Fruit fly (Drosophila melanogaster) whole organism, embryonic: Measurements from ENCODE around the gene CG9886.
A peak's percentile ranks its signal among the peaks of the same experiment; 100 is the strongest.

Experiments
- Atf3 ChIP-seq: fragments of 200-800 bp; sonication (Bioruptor generic); optimal IDR thresholded peaks from 3 replicates; lab custom pipeline; 2016; ENCODE audit warnings: missing biosample characterization, missing genetic modification characterization
- Blimp-1 ChIP-seq: fragments of 200-800 bp; sonication (Bioruptor generic); optimal IDR thresholded peaks from 3 replicates; lab custom pipeline; 2018; ENCODE audit warnings: missing biosample characterization, missing genetic modification characterization, mild to moderate bottlenecking, moderate library complexity, missing genetic modification reagents
- CG10366 ChIP-seq: fragments of 200-800 bp; sonication (Bioruptor generic); IDR thresholded peaks from 2 replicates; pipeline ENCODE4 v1.3.6; 2022; ENCODE audit warnings: missing biosample characterization, missing genetic modification characterization
- CG10979 ChIP-seq: fragments of 200-800 bp; sonication (Bioruptor generic); optimal IDR thresholded peaks from 2 replicates; lab custom pipeline; 2018; ENCODE audit warnings: missing biosample characterization, mild to moderate bottlenecking, missing genetic modification characterization, moderate library complexity
- CG11504 ChIP-seq: fragments of 200-800 bp; sonication (Bioruptor generic); optimal IDR thresholded peaks from 3 replicates; lab custom pipeline; 2019; ENCODE audit warnings: missing biosample characterization, mild to moderate bottlenecking, missing genetic modification characterization, moderate library complexity
- CG12219 ChIP-seq: fragments of 200-800 bp; sonication (Bioruptor generic); optimal IDR thresholded peaks from 3 replicates; lab custom pipeline; 2018; ENCODE audit warnings: missing biosample characterization, mild to moderate bottlenecking, missing genetic modification characterization
- CG13894 ChIP-seq: fragments of 200-800 bp; sonication (Bioruptor generic); optimal IDR thresholded peaks from 3 replicates; lab custom pipeline; 2018; ENCODE audit warnings: missing biosample characterization, mild to moderate bottlenecking, missing genetic modification characterization, moderate library complexity
- CG14050 ChIP-seq: fragments of 200-800 bp; sonication (Bioruptor generic); IDR thresholded peaks from 3 replicates; pipeline ENCODE4 v1.3.6; 2022; ENCODE audit warnings: missing biosample characterization, missing genetic modification characterization
- CG30403 ChIP-seq: fragments of 200-800 bp; sonication (Bioruptor generic); optimal IDR thresholded peaks from 3 replicates; lab custom pipeline; 2016; ENCODE audit warnings: missing biosample characterization, missing genetic modification characterization
- CG34376 ChIP-seq: fragments of 200-800 bp; sonication (Bioruptor generic); optimal IDR thresholded peaks from 2 replicates; lab custom pipeline; 2018; ENCODE audit warnings: missing biosample characterization, mild to moderate bottlenecking, missing genetic modification characterization
- CG3847 ChIP-seq: fragments of 200-800 bp; sonication (Bioruptor generic); IDR thresholded peaks from 2 replicates; pipeline ENCODE4 v1.3.6; 2022; ENCODE audit warnings: missing biosample characterization, missing genetic modification characterization
- CG7839 ChIP-seq: fragments of 200-800 bp; sonication (Bioruptor generic); optimal IDR thresholded peaks from 3 replicates; lab custom pipeline; 2018; ENCODE audit warnings: missing biosample characterization, mild to moderate bottlenecking, missing genetic modification characterization, moderate library complexity
- D19A ChIP-seq: fragments of 200-800 bp; optimal IDR thresholded peaks from 3 replicates; lab custom pipeline; 2019; ENCODE audit warnings: missing biosample characterization, mild to moderate bottlenecking, missing genetic modification characterization, moderate library complexity
- Dip2 ChIP-seq: fragments of 200-800 bp; sonication (Bioruptor generic); IDR thresholded peaks from 2 replicates; pipeline ENCODE4 v1.3.6; 2022; ENCODE audit warnings: missing biosample characterization, missing genetic modification characterization
- Ets65A ChIP-seq: fragments of 200-800 bp; sonication (Bioruptor generic); peaks from one replicate; lab custom pipeline; 2016; ENCODE audit warnings: missing biosample characterization, missing genetic modification characterization
- H2.0 ChIP-seq: fragments of 200-800 bp; sonication (Bioruptor generic); IDR thresholded peaks from 2 replicates; pipeline ENCODE4 v1.3.6; 2022; ENCODE audit warnings: missing biosample characterization, missing genetic modification characterization
- Mad ChIP-seq: fragments of 200-800 bp; sonication (Bioruptor generic); optimal IDR thresholded peaks from 2 replicates; lab custom pipeline; 2016; ENCODE audit warnings: missing biosample characterization, missing genetic modification characterization
- Med ChIP-seq: fragments of 200-800 bp; sonication (Bioruptor generic); peaks from one replicate; lab custom pipeline; 2016; ENCODE audit warnings: missing biosample characterization, missing genetic modification characterization, mild to moderate bottlenecking, inconsistent platforms, moderate library complexity
- Mes4 ChIP-seq: fragments of 200-800 bp; sonication (Bioruptor generic); optimal IDR thresholded peaks from 2 replicates; lab custom pipeline; 2016; ENCODE audit warnings: missing biosample characterization, missing genetic modification characterization
- NC2β ChIP-seq: fragments of 200-800 bp; sonication (Bioruptor generic); optimal IDR thresholded peaks from 2 replicates; lab custom pipeline; 2016; ENCODE audit warnings: missing biosample characterization, missing genetic modification characterization
- Nf-YA ChIP-seq: fragments of 200-800 bp; sonication (Bioruptor generic); IDR thresholded peaks from 2 replicates; pipeline ENCODE4 v1.3.6; 2022; ENCODE audit warnings: missing biosample characterization, missing genetic modification characterization
- Sox100B ChIP-seq: fragments of 200-800 bp; sonication (Bioruptor generic); optimal IDR thresholded peaks from 3 replicates; lab custom pipeline; 2018; ENCODE audit warnings: missing biosample characterization, mild to moderate bottlenecking, missing genetic modification characterization
- Sox102F ChIP-seq: fragments of 200-800 bp; sonication (Bioruptor generic); optimal IDR thresholded peaks from 2 replicates; lab custom pipeline; 2018; ENCODE audit warnings: missing biosample characterization, mild to moderate bottlenecking, missing genetic modification characterization, moderate library complexity
- Xbp1 ChIP-seq: fragments of 200-800 bp; sonication (Bioruptor generic); optimal IDR thresholded peaks from 3 replicates; lab custom pipeline; 2016; ENCODE audit warnings: missing biosample characterization, mild to moderate bottlenecking, missing genetic modification characterization
- Xrp1 ChIP-seq: fragments of 200-800 bp; sonication (Bioruptor generic); IDR thresholded peaks from 2 replicates; pipeline ENCODE4 v1.3.6; 2022; ENCODE audit warnings: missing biosample characterization, missing genetic modification characterization
- bcd ChIP-seq: fragments of 200-800 bp; sonication (Bioruptor generic); optimal IDR thresholded peaks from 2 replicates; lab custom pipeline; 2017; ENCODE audit warnings: missing biosample characterization, mild to moderate bottlenecking, missing genetic modification characterization
- bsh ChIP-seq, 2 experiments: fragments of 200-800 bp; sonication (Bioruptor generic); optimal IDR thresholded peaks; 2 replicates each; lab custom pipeline; 2017 to 2018; ENCODE audit warnings: mild to moderate bottlenecking in 2 of 2, missing biosample characterization in 2 of 2, missing genetic modification characterization in 2 of 2, moderate library complexity in 1 of 2
- cas ChIP-seq: fragments of 200-800 bp; sonication (Bioruptor generic); IDR thresholded peaks from 2 replicates; pipeline ENCODE4 v1.3.6; 2022; ENCODE audit warnings: missing biosample characterization, missing genetic modification characterization
- corto ChIP-seq: fragments of 200-800 bp; sonication (Bioruptor generic); optimal IDR thresholded peaks from 2 replicates; lab custom pipeline; 2016; ENCODE audit warnings: missing biosample characterization, mild to moderate bottlenecking, missing genetic modification characterization, moderate library complexity
- dmrt99B ChIP-seq: fragments of 200-800 bp; sonication (Bioruptor generic); optimal IDR thresholded peaks from 2 replicates; lab custom pipeline; 2018; ENCODE audit warnings: missing biosample characterization, mild to moderate bottlenecking, missing genetic modification characterization, moderate library complexity
- dpn ChIP-seq, 2 experiments: fragments of 200-800 bp; sonication (Bioruptor generic); optimal IDR thresholded peaks; 3 replicates each; lab custom pipeline; 2016; ENCODE audit warnings: missing biosample characterization in 2 of 2, missing genetic modification characterization in 2 of 2
- fd96Cb ChIP-seq: fragments of 200-800 bp; sonication (Bioruptor generic); optimal IDR thresholded peaks from 2 replicates; lab custom pipeline; 2018; ENCODE audit warnings: missing biosample characterization, mild to moderate bottlenecking, missing genetic modification characterization, moderate library complexity
- gem ChIP-seq: fragments of 200-800 bp; sonication (Bioruptor generic); optimal IDR thresholded peaks from 2 replicates; lab custom pipeline; 2019; ENCODE audit warnings: missing biosample characterization, mild to moderate bottlenecking, missing genetic modification characterization, moderate library complexity
- insv ChIP-seq, 2 experiments: fragments of 200-800 bp; sonication (Bioruptor generic); optimal IDR thresholded peaks; 3 replicates each; lab custom pipeline; 2016 to 2018; ENCODE audit warnings: missing biosample characterization in 2 of 2, missing genetic modification characterization in 2 of 2
- inv ChIP-seq: fragments of 200-800 bp; sonication (Bioruptor generic); IDR thresholded peaks from 2 replicates; pipeline ENCODE4 v1.3.6; 2022; ENCODE audit warnings: missing biosample characterization, missing genetic modification characterization; ENCODE audit not compliant: partially characterized antibody
- jing ChIP-seq: fragments of 200-800 bp; sonication (Bioruptor generic); optimal IDR thresholded peaks from 2 replicates; lab custom pipeline; 2018; ENCODE audit warnings: missing biosample characterization, mild to moderate bottlenecking, missing genetic modification characterization
- ken ChIP-seq: fragments of 200-800 bp; sonication (Bioruptor generic); IDR thresholded peaks from 3 replicates; pipeline ENCODE4 v1.3.6; 2022; ENCODE audit warnings: missing biosample characterization, missing genetic modification characterization
- lbe ChIP-seq: fragments of 200-800 bp; sonication (Bioruptor generic); optimal IDR thresholded peaks from 2 replicates; lab custom pipeline; 2016; ENCODE audit warnings: missing biosample characterization, mild to moderate bottlenecking, missing genetic modification characterization
- maf-S ChIP-seq: fragments of 200-800 bp; sonication (Bioruptor generic); optimal IDR thresholded peaks from 2 replicates; lab custom pipeline; 2016; ENCODE audit warnings: missing biosample characterization, missing genetic modification characterization
- p53 ChIP-seq: fragments of 200-800 bp; sonication (Bioruptor generic); optimal IDR thresholded peaks from 2 replicates; lab custom pipeline; 2016; ENCODE audit warnings: missing biosample characterization, missing genetic modification characterization
- peb ChIP-seq: fragments of 200-800 bp; sonication (Bioruptor generic); IDR thresholded peaks from 2 replicates; pipeline ENCODE4 v1.3.6; 2022; ENCODE audit warnings: missing biosample characterization, missing genetic modification characterization
- phol ChIP-seq: fragments of 200-800 bp; sonication (Bioruptor generic); optimal IDR thresholded peaks from 3 replicates; lab custom pipeline; 2018; ENCODE audit warnings: missing biosample characterization, mild to moderate bottlenecking, missing genetic modification characterization, moderate library complexity
- ranshi ChIP-seq: fragments of 200-800 bp; sonication (Bioruptor generic); IDR thresholded peaks from 2 replicates; pipeline ENCODE4 v1.3.6; 2022; ENCODE audit warnings: missing biosample characterization, missing genetic modification characterization
- sens ChIP-seq: fragments of 200-800 bp; sonication (Bioruptor generic); peaks from one replicate; lab custom pipeline; 2016; ENCODE audit warnings: missing biosample characterization, missing genetic modification characterization
- sim ChIP-seq: fragments of 200-800 bp; sonication (Bioruptor generic); IDR thresholded peaks from 2 replicates; pipeline ENCODE4 v1.3.6; 2022; ENCODE audit warnings: missing biosample characterization, missing genetic modification characterization
- sisA ChIP-seq: fragments of 200-800 bp; sonication (Bioruptor generic); IDR thresholded peaks from 2 replicates; pipeline ENCODE4 v1.3.6; 2022; ENCODE audit warnings: missing biosample characterization, missing genetic modification characterization
- sqz ChIP-seq: fragments of 200-800 bp; sonication (Bioruptor generic); optimal IDR thresholded peaks from 3 replicates; lab custom pipeline; 2018; ENCODE audit warnings: missing biosample characterization, mild to moderate bottlenecking, missing genetic modification characterization
- tgo ChIP-seq: fragments of 200-800 bp; sonication (Bioruptor generic); IDR thresholded peaks from 3 replicates; pipeline ENCODE4 v1.3.6; 2022; ENCODE audit warnings: missing biosample characterization, missing genetic modification characterization
- tll ChIP-seq, 2 experiments: fragments of 200-800 bp in 1 of 2; fragments of >200 bp in 1 of 2; sonication (Bioruptor generic) in 1 of 2; optimal IDR thresholded peaks; 2 replicates each; lab custom pipeline; 2017 to 2019; ENCODE audit warnings: missing biosample characterization in 2 of 2, missing genetic modification characterization in 2 of 2, mild to moderate bottlenecking in 1 of 2, moderate library complexity in 1 of 2

CG9886 gene

DNA sequence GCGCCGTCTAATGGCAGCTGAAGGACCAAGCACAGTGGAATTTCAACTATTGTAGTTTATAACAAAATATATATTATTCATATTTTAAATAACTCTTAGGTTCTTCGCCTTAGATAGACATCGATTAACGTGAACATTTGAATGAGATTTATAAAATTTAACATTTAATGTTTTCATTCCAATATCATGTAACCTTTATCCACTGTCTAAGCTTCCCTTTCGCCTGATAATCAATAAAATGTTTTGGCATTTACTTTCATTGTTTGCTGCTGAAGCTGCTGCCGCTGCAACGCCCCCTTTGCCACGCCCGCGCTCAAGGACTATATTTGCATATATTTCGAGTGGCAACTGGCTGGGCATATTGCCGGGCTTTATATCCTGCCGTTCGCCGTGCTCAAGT, 25.8 kb upstream of the CG9886 start (continued):
- TF ChIP-seq Xrp1 (GFP tag; lab: Robert Waterston, UW), result 0 out of 2 replicates have a peak, but pooled peaks have one; percentile 9
- TF ChIP-seq Mad (GFP tag; lab: Kevin White, UChicago), result no peak
- no peak for TF ChIP-seq phol (tag; lab: Kevin White, UChicago)
- no peak for TF ChIP-seq Atf3 (GFP tag; lab: Kevin White, UChicago)
- no peak for TF ChIP-seq tll (GFP tag; optimal IDR thresholded peaks at IDR 0.05; lab: Kevin White, UChicago)
- no peak for TF ChIP-seq H2.0 (GFP tag; lab: Robert Waterston, UW)
- no peak for TF ChIP-seq Nf-YA (GFP tag; lab: Robert Waterston, UW)
- no peak for TF ChIP-seq inv (GFP tag; lab: Robert Waterston, UW)
- no peak for TF ChIP-seq CG30403 (GFP tag; lab: Kevin White, UChicago)
- no peak for TF ChIP-seq bcd (GFP tag; lab: Kevin White, UChicago)
- TF ChIP-seq maf-S (GFP tag; lab: Kevin White, UChicago), result no peak
- no peak for TF ChIP-seq tgo (GFP tag; lab: Robert Waterston, UW)
- TF ChIP-seq CG10366 (GFP tag; lab: Robert Waterston, UW), result no peak
- peak; percentile 6 for TF ChIP-seq sens

DNA sequence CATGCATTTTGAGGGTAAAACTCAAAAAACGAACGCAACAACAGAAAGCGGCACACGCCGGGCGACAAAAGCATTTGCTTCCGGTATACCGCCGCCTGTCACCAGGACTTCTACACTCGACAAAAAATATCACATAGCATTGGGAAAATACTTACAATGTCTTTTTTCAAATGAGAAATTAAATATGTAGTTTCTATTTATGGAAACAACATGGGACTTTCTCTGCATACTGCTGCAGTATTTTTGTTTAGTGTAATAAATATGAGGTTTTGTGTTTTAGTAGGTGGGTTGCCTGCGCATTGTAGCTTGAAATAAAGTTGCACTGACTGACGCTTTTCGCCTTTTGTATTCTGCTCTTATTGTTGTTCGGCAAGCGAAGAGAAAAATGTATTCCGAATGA, 23.6 kb upstream of the CG9886 start:
- TF ChIP-seq CG3847 (no peak), CG13894 (tag; lab: Kevin White, UChicago) (no peak), bsh (GFP tag; optimal IDR thresholded peaks at IDR 0.05; lab: Kevin White, UChicago) (peak in 1 of 2 experiments; percentile 33), ken (GFP tag; lab: Robert Waterston, UW) (peak; percentile 55; the same call in 1 of the 3 replicates), CG10979 (tag; lab: Kevin White, UChicago) (peak; percentile 42), D19A (tag; lab: Kevin White, UChicago) (no peak), Dip2 (GFP tag; lab: Robert Waterston, UW) (no peak), Xbp1 (peak; percentile 9), sens (peak; percentile 53), Blimp-1 (GFP tag; lab: Kevin White, UChicago) (peak; percentile 1), lbe (GFP tag; lab: Kevin White, UChicago) (no peak), CG7839 (tag; lab: Kevin White, UChicago) (peak; percentile 14), NC2β (no peak), cas (no peak), Xrp1 (GFP tag; lab: Robert Waterston, UW) (peak; percentile 24; the same call in 1 of the 2 replicates), gem (tag; lab: Kevin White, UChicago) (peak; percentile 10), CG11504 (tag; lab: Kevin White, UChicago) (peak; percentile 36), sisA (peak; percentile 46; the same call in 1 of the 2 replicates), fd96Cb (tag; lab: Kevin White, UChicago) (peak; percentile 5), Med (GFP tag; lab: Kevin White, UChicago) (peak; percentile 40), jing (GFP tag; lab: Kevin White, UChicago) (no peak), Sox102F (GFP tag; lab: Kevin White, UChicago) (peak; percentile 3), CG12219 (no peak), p53 (no peak), Ets65A (peak; percentile 66), ranshi (peak; percentile 29; the same call in 1 of the 2 replicates), Sox100B (GFP tag; lab: Kevin White, UChicago) (no peak), insv (GFP tag; optimal IDR thresholded peaks at IDR 0.05; lab: Kevin White, UChicago) (no peak), CG34376 (no peak), Mes4 (GFP tag; lab: Kevin White, UChicago) (no peak), peb (GFP tag; lab: Robert Waterston, UW) (no peak), dmrt99B (peak; percentile 49), corto (GFP tag; lab: Kevin White, UChicago) (no peak), H2.0 (GFP tag; lab: Robert Waterston, UW) (0 out of 2 replicates have a peak, but pooled peaks have one; percentile 11), sim (GFP tag; lab: Robert Waterston, UW) (no peak), sqz (GFP tag; lab: Kevin White, UChicago) (no peak), CG14050 (GFP tag; lab: Robert Waterston, UW) (0 out of 3 replicates have a peak, but pooled peaks have one; percentile 16), dpn (GFP tag; optimal IDR thresholded peaks at IDR 0.05; lab: Kevin White, UChicago) (peak in 1 of 2 experiments; percentile 7)
